Fruit fly (Drosophila melanogaster) whole organism, prepupa: ENCODE data around the gene CG10802.

ENCODE experiments used
- CG10631 ChIP-seq: fragments of 200-800 bp; sonication (Bioruptor generic); optimal IDR thresholded peaks from 2 replicates; lab custom pipeline; 2016; ENCODE audit warnings: missing biosample characterization, missing genetic modification characterization
- CG3032 ChIP-seq: fragments of 200-800 bp; optimal IDR thresholded peaks from 2 replicates; lab custom pipeline; 2019; ENCODE audit warnings: missing biosample characterization, mild to moderate bottlenecking, missing genetic modification characterization, moderate library complexity

DNA sequence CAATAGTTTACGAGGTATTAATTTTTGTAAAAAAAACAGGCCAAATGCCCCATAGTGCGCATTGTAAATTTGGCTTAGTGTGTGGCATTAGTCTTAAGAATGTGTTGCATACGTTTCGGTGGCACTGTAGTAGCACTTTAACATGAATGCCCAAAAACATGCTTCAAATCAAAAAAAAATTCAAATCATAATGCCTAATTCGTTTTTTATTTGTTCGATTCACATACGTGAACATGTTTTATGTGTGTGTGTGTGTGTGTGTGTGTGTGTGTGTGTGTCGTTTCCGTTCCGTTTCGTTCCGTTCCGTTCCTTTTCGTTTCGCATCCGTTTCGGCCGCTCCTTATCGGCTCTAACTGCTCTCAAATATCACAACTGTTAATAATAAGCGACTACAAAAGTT lies 17.2 kb upstream of the CG10802 start:
- TF ChIP-seq CG3032 (tag; lab: Kevin White, UChicago) (no peak), CG10631 (GFP tag; lab: Kevin White, UChicago) (no peak)
